Fruit fly (Drosophila melanogaster): ENCODE data around the gene Bin1.

Bin1 gene

dm6 chr3R:16223252-16224037 lies 34.1 kb upstream of the Bin1 start (continued):
- peak; percentile 39 for TF ChIP-seq CG9139 (GFP tag; optimal IDR thresholded peaks at IDR 0.05)
- peak; percentile 48 for TF ChIP-seq topi (GFP tag; optimal IDR thresholded peaks at IDR 0.05)
- peak; percentile 63 for TF ChIP-seq acj6 (GFP tag; optimal IDR thresholded peaks at IDR 0.05)
- TF ChIP-seq CG32006 (GFP tag; optimal IDR thresholded peaks at IDR 0.05): peak; percentile 91
- TF ChIP-seq Smox (GFP tag; optimal IDR thresholded peaks at IDR 0.05): peak; percentile 16
- peak; percentile 78 for TF ChIP-seq CG6276 (GFP tag; optimal IDR thresholded peaks at IDR 0.05)
- peak; percentile 79 for TF ChIP-seq CG10669 (GFP tag; optimal IDR thresholded peaks at IDR 0.05)
- peak; percentile 24 for TF ChIP-seq CG1621 (tag; optimal IDR thresholded peaks at IDR 0.05)
- peak; percentile 4; the same call in 1 of the 3 replicates for TF ChIP-seq eg (GFP tag; IDR thresholded peaks at IDR 0.05)
- peak; percentile 62 for TF ChIP-seq pdm3 (GFP tag; optimal IDR thresholded peaks at IDR 0.05)
- TF ChIP-seq Ets21C (GFP tag; optimal IDR thresholded peaks at IDR 0.05): no peak
- peak in 1 of 2 experiments; percentile 89 for TF ChIP-seq salr (GFP tag; optimal IDR thresholded peaks at IDR 0.05)
- TF ChIP-seq CG10631 (GFP tag; optimal IDR thresholded peaks at IDR 0.05): peak; percentile 88
- TF ChIP-seq CG7368 (GFP tag; optimal IDR thresholded peaks at IDR 0.05): peak; percentile 2
- TF ChIP-seq fd85E (GFP tag; optimal IDR thresholded peaks at IDR 0.05): no peak
- TF ChIP-seq dsx (GFP tag; optimal IDR thresholded peaks at IDR 0.05; ENCODE audit: poor library complexity, severe bottlenecking): peak; percentile 71

- TF ChIP-seq CG8319 (GFP tag; optimal IDR thresholded peaks at IDR 0.05) (peak; percentile 87), CG6163 (GFP tag; IDR thresholded peaks at IDR 0.05) (peak; percentile 99), CG7368 (GFP tag; optimal IDR thresholded peaks at IDR 0.05) (peak; percentile 99), ss (GFP tag; optimal IDR thresholded peaks at IDR 0.05) (peak; percentile 86 to 93), topi (GFP tag; optimal IDR thresholded peaks at IDR 0.05) (peak; percentile 96), acj6 (GFP tag; optimal IDR thresholded peaks at IDR 0.05) (peak; percentile 97), CG15336 (GFP tag; IDR thresholded peaks at IDR 0.05) (peak; percentile 99), CG11902 (GFP tag; optimal IDR thresholded peaks at IDR 0.05) (peak; percentile 95), esn (GFP tag; optimal IDR thresholded peaks at IDR 0.05) (peak; percentile 95), fd85E (GFP tag; optimal IDR thresholded peaks at IDR 0.05) (peak; percentile 88), cyc (GFP tag; optimal IDR thresholded peaks at IDR 0.05) (peak; percentile 99), Hr4 (GFP tag; optimal IDR thresholded peaks at IDR 0.05) (peak; percentile 99), CG3032 (tag; optimal IDR thresholded peaks at IDR 0.05) (peak; percentile 91), svp (GFP tag) (peak; percentile 99), Lpt (GFP tag; optimal IDR thresholded peaks at IDR 0.05) (peak; percentile 99), salr (GFP tag; optimal IDR thresholded peaks at IDR 0.05) (peak; percentile 60 to 93), CG6808 (GFP tag; optimal IDR thresholded peaks at IDR 0.05) (peak; percentile 85), fkh (GFP tag; optimal IDR thresholded peaks at IDR 0.05) (peak; percentile 93), CG6276 (GFP tag; optimal IDR thresholded peaks at IDR 0.05) (peak; percentile 96), Blimp-1 (GFP tag; optimal IDR thresholded peaks at IDR 0.05) (peak; percentile 85), Ets21C (GFP tag; optimal IDR thresholded peaks at IDR 0.05) (peak; percentile 96), Gug (GFP tag; IDR thresholded peaks at IDR 0.05) (peak; percentile 98), fd59A (GFP tag; optimal IDR thresholded peaks at IDR 0.05) (peak; percentile 92), CG8119 (GFP tag; IDR thresholded peaks at IDR 0.05) (peak; percentile 99), Eip78C (GFP tag) (peak; percentile 99), Eip75B (GFP tag; optimal IDR thresholded peaks at IDR 0.05) (peak; percentile 98), Met (GFP tag; optimal IDR thresholded peaks at IDR 0.05) (peak; percentile 97), achi (GFP tag; optimal IDR thresholded peaks at IDR 0.05) (peak; percentile 94), CG10669 (GFP tag; optimal IDR thresholded peaks at IDR 0.05) (peak; percentile 97), Sox14 (GFP tag; optimal IDR thresholded peaks at IDR 0.05) (peak; percentile 99), net (GFP tag; optimal IDR thresholded peaks at IDR 0.05) (peak; percentile 96), CG16779 (tag; optimal IDR thresholded peaks at IDR 0.05) (peak; percentile 93), Ets96B (tag; optimal IDR thresholded peaks at IDR 0.05) (peak; percentile 97), CG11762 (GFP tag; optimal IDR thresholded peaks at IDR 0.05; ENCODE audit: insufficient read depth) (peak; percentile 94), pdm3 (GFP tag; optimal IDR thresholded peaks at IDR 0.05) (peak; percentile 99), Sox102F (GFP tag; optimal IDR thresholded peaks at IDR 0.05) (peak; percentile 96), CG6854 (GFP tag; optimal IDR thresholded peaks at IDR 0.05) (peak; percentile 89), Eip93F (GFP tag; optimal IDR thresholded peaks at IDR 0.05) (peak; percentile 98), Hr39 (GFP tag; optimal IDR thresholded peaks at IDR 0.05) (peak; percentile 98)
Observed at dm6 chr3R:16222300-16222903, 33.0 kb upstream of the Bin1 start.

Data from whole organism, prepupa.